Worm (Caenorhabditis elegans) whole organism, midembryonic: Measurements from ENCODE around the gene Y116A8C.38.

Experiments used
- T22C8.4 ChIP-seq: fragments of 200-800 bp; sonication (Bioruptor generic); IDR thresholded peaks from 2 replicates; pipeline ENCODE4 v1.3.6; 2022; ENCODE audit warnings: missing genetic modification characterization, missing compliant biosample characterization
- cog-1 ChIP-seq: sonication (generic microtip); optimal IDR thresholded peaks from 2 replicates; lab custom pipeline; 2016; ENCODE audit warnings: missing genetic modification characterization, missing compliant biosample characterization
- flt-1 ChIP-seq: fragments of 200-800 bp; sonication (Bioruptor generic); IDR thresholded peaks from 2 replicates; pipeline ENCODE4 v1.3.6; 2022; ENCODE audit warnings: missing genetic modification characterization, missing compliant biosample characterization
- klf-2 ChIP-seq: fragments of 200-800 bp; sonication (Bioruptor generic); conservative IDR thresholded peaks from 2 replicates; pipeline ENCODE4 v1.3.6; 2022; ENCODE audit warnings: missing genetic modification reagents, missing genetic modification characterization, missing compliant biosample characterization
- med-1 ChIP-seq: sonication (generic microtip); optimal IDR thresholded peaks from 2 replicates; lab custom pipeline; 2017; ENCODE audit warnings: missing genetic modification characterization, mild to moderate bottlenecking, missing compliant biosample characterization, antibody characterized with exemption, missing genetic modification reagents; ENCODE audit not compliant: insufficient read depth
- ref-1 ChIP-seq: fragments of 200-800 bp; sonication (Bioruptor generic); conservative IDR thresholded peaks from 2 replicates; pipeline ENCODE4 v1.3.6; 2022; ENCODE audit warnings: missing genetic modification reagents, missing genetic modification characterization, missing compliant biosample characterization
- tab-1 ChIP-seq: fragments of 200-800 bp; sonication (Bioruptor generic); IDR thresholded peaks from 2 replicates; pipeline ENCODE4 v1.3.6; 2022; ENCODE audit warnings: missing genetic modification characterization, missing compliant biosample characterization
- ztf-23 ChIP-seq: fragments of 200-800 bp; sonication (Bioruptor generic); IDR thresholded peaks from 2 replicates; pipeline ENCODE4 v1.3.6; 2022; ENCODE audit warnings: missing genetic modification reagents, missing genetic modification characterization, missing compliant biosample characterization
- ztf-29 ChIP-seq: fragments of 200-800 bp; sonication (Bioruptor generic); IDR thresholded peaks from 2 replicates; pipeline ENCODE4 v1.3.6; 2022; ENCODE audit warnings: missing genetic modification reagents, missing genetic modification characterization, missing compliant biosample characterization

Gene Y116A8C.38

ce11 chrIV:17131035-17131595 is at the start of gene Y116A8C.38, which contains the start of gene Y116A8C.37:
Gene Y116A8C.38 (plus strand): TSS chrIV:17131545.
Gene Y116A8C.37 (minus strand): TSS chrIV:17131135.
- TF ChIP-seq cog-1 (tag; lab: Kevin White, UChicago), result no peak
- no peak for TF ChIP-seq T22C8.4 (GFP tag; lab: Robert Waterston, UW)
- TF ChIP-seq ref-1, result no peak
- TF ChIP-seq ztf-29 (GFP tag; lab: Robert Waterston, UW), result no peak
- TF ChIP-seq med-1, result no peak

- no peak for TF ChIP-seq tab-1 (GFP tag; lab: Robert Waterston, UW)
- TF ChIP-seq T22C8.4 (GFP tag; lab: Robert Waterston, UW), result no peak
- TF ChIP-seq med-1, result no peak
- no peak for TF ChIP-seq flt-1
- no peak for TF ChIP-seq ref-1
- TF ChIP-seq ztf-29 (GFP tag; lab: Robert Waterston, UW), result no peak
- TF ChIP-seq cog-1 (tag; lab: Kevin White, UChicago), result no peak
- TF ChIP-seq klf-2 (GFP tag; lab: Robert Waterston, UW), result no peak
- no peak for TF ChIP-seq ztf-23
Observed at ce11 chrIV:17084317-17084716, 47.0 kb upstream of the Y116A8C.38 start.

ce11 chrIV:17084839-17085238 is 46.5 kb upstream of the Y116A8C.38 start:
- no peak for TF ChIP-seq klf-2 (GFP tag; lab: Robert Waterston, UW)
- TF ChIP-seq med-1, result no peak
- TF ChIP-seq cog-1 (tag; lab: Kevin White, UChicago), result no peak
- no peak for TF ChIP-seq T22C8.4 (GFP tag; lab: Robert Waterston, UW)
- no peak for TF ChIP-seq ztf-29 (GFP tag; lab: Robert Waterston, UW)
- TF ChIP-seq tab-1 (GFP tag; lab: Robert Waterston, UW), result no peak
- no peak for TF ChIP-seq ref-1
- TF ChIP-seq flt-1, result no peak
- TF ChIP-seq ztf-23, result no peak

ce11 chrIV:17087384-17088099 is 43.8 kb upstream of the Y116A8C.38 start, which contains the start of the genes snx-13 and snr-1:
Gene snx-13 (minus strand): TSS chrIV:17087438.
Gene snr-1 (plus strand): TSS chrIV:17088049.
- TF ChIP-seq ztf-29 (GFP tag; lab: Robert Waterston, UW), result peak; percentile 70
- peak; percentile 94 for TF ChIP-seq ztf-23
- TF ChIP-seq tab-1 (GFP tag; lab: Robert Waterston, UW), result peak; percentile 77
- peak; percentile 81 for TF ChIP-seq klf-2 (GFP tag; lab: Robert Waterston, UW)
- peak; percentile 70; the same call in 1 of the 2 replicates for TF ChIP-seq T22C8.4 (GFP tag; lab: Robert Waterston, UW)
- peak; percentile 89 for TF ChIP-seq flt-1
- no peak for TF ChIP-seq med-1
- no peak; the same call in 1 of the 2 replicates for TF ChIP-seq ref-1
- TF ChIP-seq cog-1 (tag; lab: Kevin White, UChicago), result peak; percentile 97

- TF ChIP-seq klf-2 (GFP tag; lab: Robert Waterston, UW) (no peak), med-1 (no peak), ref-1 (no peak), tab-1 (GFP tag; lab: Robert Waterston, UW) (no peak), T22C8.4 (GFP tag; lab: Robert Waterston, UW) (no peak), flt-1 (no peak), ztf-29 (GFP tag; lab: Robert Waterston, UW) (no peak), cog-1 (tag; lab: Kevin White, UChicago) (no peak), ztf-23 (no peak)
Observed at ce11 chrIV:17088849-17089248, 42.5 kb upstream of the Y116A8C.38 start, which contains the start of gene Y116A8C.43. Gene Y116A8C.43 (plus strand): TSS chrIV:17088851.

ce11 chrIV:17093701-17094100 is 37.6 kb upstream of the Y116A8C.38 start, which contains the start of gene Y116A8C.29:
Gene Y116A8C.29 (plus strand): TSS chrIV:17094028.
- no peak for TF ChIP-seq T22C8.4 (GFP tag; lab: Robert Waterston, UW)
- TF ChIP-seq tab-1 (GFP tag; lab: Robert Waterston, UW), result no peak
- no peak for TF ChIP-seq ztf-23
- TF ChIP-seq cog-1 (tag; lab: Kevin White, UChicago), result no peak

ce11 chrIV:17096168-17096567 is 35.2 kb upstream of the Y116A8C.38 start, which contains the start of gene Y116A8C.27:
Gene Y116A8C.27 (minus strand): TSS chrIV:17096268.
- no peak for TF ChIP-seq ref-1
- no peak for TF ChIP-seq klf-2 (GFP tag; lab: Robert Waterston, UW)
- no peak for TF ChIP-seq med-1
- no peak for TF ChIP-seq tab-1 (GFP tag; lab: Robert Waterston, UW)
- no peak for TF ChIP-seq flt-1
- no peak for TF ChIP-seq ztf-23
- TF ChIP-seq ztf-29 (GFP tag; lab: Robert Waterston, UW), result no peak
- no peak for TF ChIP-seq cog-1 (tag; lab: Kevin White, UChicago)
- no peak for TF ChIP-seq T22C8.4 (GFP tag; lab: Robert Waterston, UW)

- TF ChIP-seq med-1, result no peak
- TF ChIP-seq ztf-23, result no peak
- TF ChIP-seq klf-2 (GFP tag; lab: Robert Waterston, UW), result 0 out of 2 replicates have a peak, but pooled peaks have one; percentile 3
- 0 out of 2 replicates have a peak, but pooled peaks have one; percentile 23 for TF ChIP-seq ref-1
- no peak for TF ChIP-seq cog-1 (tag; lab: Kevin White, UChicago)
Observed at ce11 chrIV:17099113-17099512, 32.2 kb upstream of the Y116A8C.38 start.

ce11 chrIV:17100148-17100547 is 31.2 kb upstream of the Y116A8C.38 start, which contains the start of gene bca-2:
Gene bca-2 (minus strand): TSS chrIV:17100248.
- TF ChIP-seq tab-1 (GFP tag; lab: Robert Waterston, UW), result no peak
- TF ChIP-seq ztf-29 (GFP tag; lab: Robert Waterston, UW), result no peak
- TF ChIP-seq med-1, result no peak
- no peak for TF ChIP-seq T22C8.4 (GFP tag; lab: Robert Waterston, UW)
- TF ChIP-seq flt-1, result no peak
- TF ChIP-seq cog-1 (tag; lab: Kevin White, UChicago), result no peak
- TF ChIP-seq ref-1, result no peak
- no peak for TF ChIP-seq klf-2 (GFP tag; lab: Robert Waterston, UW)
- no peak for TF ChIP-seq ztf-23
